Worm (Caenorhabditis elegans): ENCODE data around the gene dnj-25.

Gene dnj-25

ce11 chrV:20757255-20757654 is 13.1 kb upstream of the dnj-25 start:
- TF ChIP-seq snpc-4 (tag; optimal IDR thresholded peaks at IDR 0.05) (no peak), nhr-25 (tag; optimal IDR thresholded peaks at IDR 0.05) (no peak)

ce11 chrV:20756385-20756996 is 12.3 kb upstream of the dnj-25 start:
- TF ChIP-seq unc-39 (tag; optimal IDR thresholded peaks at IDR 0.05) (no peak), egl-27 (tag; optimal IDR thresholded peaks at IDR 0.05) (no peak), snpc-4 (tag; optimal IDR thresholded peaks at IDR 0.05) (no peak), nhr-76 (tag; optimal IDR thresholded peaks at IDR 0.05) (no peak), aly-2 (tag; optimal IDR thresholded peaks at IDR 0.05) (no peak), nfya-1 (tag; optimal IDR thresholded peaks at IDR 0.05; ENCODE audit: insufficient read depth) (peak; percentile 30), pha-4 (tag; optimal IDR thresholded peaks at IDR 0.05) (peak; percentile 100), jun-1 (tag; optimal IDR thresholded peaks at IDR 0.05) (no peak), ztf-4 (tag; optimal IDR thresholded peaks at IDR 0.05) (no peak)

ce11 chrV:20755494-20755893 is 11.3 kb upstream of the dnj-25 start:
- TF ChIP-seq pqm-1 (tag; optimal IDR thresholded peaks at IDR 0.05) (peak; percentile 47), nhr-77 (tag; optimal IDR thresholded peaks at IDR 0.05) (no peak), elt-2 (tag; optimal IDR thresholded peaks at IDR 0.05) (peak; percentile 18), pha-4 (tag; optimal IDR thresholded peaks at IDR 0.05) (peak; percentile 65), lin-39 (tag; optimal IDR thresholded peaks at IDR 0.05) (no peak)

- TF ChIP-seq elt-2 (tag; optimal IDR thresholded peaks at IDR 0.05): peak; percentile 68
- TF ChIP-seq pqm-1 (tag; optimal IDR thresholded peaks at IDR 0.05): peak; percentile 44
- peak; percentile 54 for TF ChIP-seq ceh-28 (tag; optimal IDR thresholded peaks at IDR 0.05)
- TF ChIP-seq jun-1 (tag; optimal IDR thresholded peaks at IDR 0.05): no peak
These were observed 9.8 kb upstream of the dnj-25 start for ce11 chrV:20753838-20754503.

ce11 chrV:20752609-20753102 is 8.5 kb upstream of the dnj-25 start, which contains the start of gene pha-4:
pha-4 (plus strand) TSS chrV:20753052.
- no peak for TF ChIP-seq nhr-43 (tag; optimal IDR thresholded peaks at IDR 0.05; ENCODE audit: poor library complexity, severe bottlenecking)
- TF ChIP-seq elt-2 (tag; optimal IDR thresholded peaks at IDR 0.05): peak; percentile 86
- TF ChIP-seq pqm-1 (tag; optimal IDR thresholded peaks at IDR 0.05): peak; percentile 69

- TF ChIP-seq unc-39 (tag; optimal IDR thresholded peaks at IDR 0.05) (no peak), ama-1 (optimal IDR thresholded peaks at IDR 0.05) (no peak), pqm-1 (tag; optimal IDR thresholded peaks at IDR 0.05) (no peak), nfya-1 (tag; optimal IDR thresholded peaks at IDR 0.05; ENCODE audit: insufficient read depth) (no peak), ceh-28 (tag; optimal IDR thresholded peaks at IDR 0.05) (no peak), egl-27 (tag; optimal IDR thresholded peaks at IDR 0.05) (no peak), ceh-82 (tag; optimal IDR thresholded peaks at IDR 0.05) (no peak), snpc-4 (tag; optimal IDR thresholded peaks at IDR 0.05) (no peak), elt-2 (tag; optimal IDR thresholded peaks at IDR 0.05) (no peak), fos-1 (tag; optimal IDR thresholded peaks at IDR 0.05) (no peak), nhr-25 (tag; optimal IDR thresholded peaks at IDR 0.05) (no peak), egl-5 (tag; optimal IDR thresholded peaks at IDR 0.05) (no peak), ceh-16 (tag; optimal IDR thresholded peaks at IDR 0.05) (no peak), nhr-43 (tag; optimal IDR thresholded peaks at IDR 0.05; ENCODE audit: poor library complexity, severe bottlenecking) (no peak), ZK546.5 (tag; optimal IDR thresholded peaks at IDR 0.05) (no peak), mdl-1 (tag; optimal IDR thresholded peaks at IDR 0.05) (no peak), unc-62 (GFP tag; optimal IDR thresholded peaks at IDR 0.05) (no peak), nhr-28 (tag; optimal IDR thresholded peaks at IDR 0.05) (no peak)
These were observed 5.0 kb upstream of the dnj-25 start for ce11 chrV:20749098-20749497.

ce11 chrV:20747964-20748363 is 3.8 kb upstream of the dnj-25 start:
- TF ChIP-seq elt-1 (tag; optimal IDR thresholded peaks at IDR 0.05): no peak

All from whole organism, L3 larva.